Worm (Caenorhabditis elegans) whole organism, young adult: Measurements from ENCODE around the gene F20D6.10.

Experiments
- B0019.2 ChIP-seq: fragments of 200-800 bp; sonication (Bioruptor generic); conservative IDR thresholded peaks from 2 replicates; pipeline ENCODE4 v1.3.6; 2022; ENCODE audit warnings: missing genetic modification reagents, missing genetic modification characterization, missing compliant biosample characterization
- F23B12.7 ChIP-seq: sonication (generic microtip); optimal IDR thresholded peaks from 2 replicates; lab custom pipeline; 2017; ENCODE audit warnings: missing genetic modification characterization, mild to moderate bottlenecking, missing compliant biosample characterization, antibody characterized with exemption, moderate library complexity; ENCODE audit not compliant: insufficient read depth
- F37B4.10 ChIP-seq: fragments of 200-800 bp; sonication (Bioruptor generic); IDR thresholded peaks from 2 replicates; pipeline ENCODE4 v1.3.6; 2022; ENCODE audit warnings: missing genetic modification characterization, missing compliant biosample characterization
- F55B11.4 ChIP-seq: sonication (generic microtip); optimal IDR thresholded peaks from 2 replicates; lab custom pipeline; 2016; ENCODE audit warnings: missing compliant biosample characterization, missing genetic modification characterization, borderline replicate concordance; ENCODE audit not compliant: insufficient read depth
- F57C9.4 ChIP-seq: sonication (generic microtip); optimal IDR thresholded peaks from 2 replicates; lab custom pipeline; 2017; ENCODE audit warnings: mild to moderate bottlenecking, missing genetic modification characterization, missing compliant biosample characterization
- K11D2.4 ChIP-seq: fragments of 200-800 bp; sonication (Bioruptor generic); IDR thresholded peaks from 2 replicates; pipeline ENCODE4 v1.3.6; 2022; ENCODE audit warnings: missing genetic modification reagents, missing genetic modification characterization, missing compliant biosample characterization
- K12H6.12 ChIP-seq: fragments of 200-800 bp; sonication (Bioruptor generic); optimal IDR thresholded peaks from 2 replicates; lab custom pipeline; 2018; ENCODE audit warnings: mild to moderate bottlenecking, missing genetic modification characterization, missing compliant biosample characterization
- Y53F4B.3 ChIP-seq: fragments of 200-800 bp; sonication (Bioruptor generic); IDR thresholded peaks from 2 replicates; pipeline ENCODE4 v1.3.6; 2022; ENCODE audit warnings: missing genetic modification reagents, missing genetic modification characterization, missing compliant biosample characterization
- ZK185.1 ChIP-seq: sonication (generic microtip); optimal IDR thresholded peaks from 2 replicates; lab custom pipeline; 2016; ENCODE audit warnings: mild to moderate bottlenecking, missing genetic modification characterization, missing compliant biosample characterization; ENCODE audit not compliant: poor library complexity, severe bottlenecking
- atf-7 ChIP-seq: sonication (generic microtip); optimal IDR thresholded peaks from 2 replicates; lab custom pipeline; 2017; ENCODE audit warnings: mild to moderate bottlenecking, missing genetic modification characterization, missing compliant biosample characterization
- bed-2 ChIP-seq: fragments of 200-800 bp; sonication (Bioruptor generic); IDR thresholded peaks from 2 replicates; pipeline ENCODE4 v1.3.6; 2022; ENCODE audit warnings: missing genetic modification reagents, missing genetic modification characterization, missing compliant biosample characterization
- cebp-1 ChIP-seq, 2 experiments: fragments of 200-800 bp in 1 of 2; sonication (Bioruptor generic) in 1 of 2; sonication (generic microtip) in 1 of 2; IDR thresholded peaks in 1 of 2; optimal IDR thresholded peaks in 1 of 2; 2 replicates each; pipeline versions ENCODE4 v1.3.6 to Lab custom; 2017 to 2022; ENCODE audit warnings: missing compliant biosample characterization in 2 of 2, missing genetic modification characterization in 2 of 2, mild to moderate bottlenecking in 1 of 2, missing genetic modification reagents in 1 of 2, moderate library complexity in 1 of 2
- ceh-27 ChIP-seq: fragments of 200-800 bp; sonication (Bioruptor generic); optimal IDR thresholded peaks from 2 replicates; lab custom pipeline; 2018; ENCODE audit warnings: mild to moderate bottlenecking, missing genetic modification characterization, moderate library complexity, missing compliant biosample characterization
- ceh-40 ChIP-seq: fragments of 200-800 bp; sonication (Bioruptor generic); IDR thresholded peaks from 2 replicates; pipeline ENCODE4 v1.3.6; 2022; ENCODE audit warnings: missing genetic modification characterization, missing compliant biosample characterization
- die-1 ChIP-seq: sonication (generic microtip); optimal IDR thresholded peaks from 2 replicates; lab custom pipeline; 2016; ENCODE audit warnings: missing genotype, mild to moderate bottlenecking, missing genetic modification characterization, missing compliant biosample characterization
- egl-18 ChIP-seq: fragments of 200-800 bp; sonication (Bioruptor generic); IDR thresholded peaks from 2 replicates; pipeline ENCODE4 v1.3.6; 2022; ENCODE audit warnings: missing genetic modification reagents, missing genetic modification characterization, missing compliant biosample characterization
- egl-44 ChIP-seq: fragments of 200-800 bp; sonication (Bioruptor generic); IDR thresholded peaks from 2 replicates; pipeline ENCODE4 v1.3.6; 2022; ENCODE audit warnings: missing genetic modification reagents, missing genetic modification characterization, missing compliant biosample characterization
- egrh-3 ChIP-seq: fragments of 200-800 bp; sonication (Bioruptor generic); IDR thresholded peaks from 2 replicates; pipeline ENCODE4 v1.3.6; 2022; ENCODE audit warnings: missing genetic modification reagents, missing genetic modification characterization, missing compliant biosample characterization
- hsf-1 ChIP-seq: fragments of 200-800 bp; sonication (Bioruptor generic); IDR thresholded peaks from 2 replicates; pipeline ENCODE4 v1.3.6; 2022; ENCODE audit warnings: missing genetic modification reagents, missing genetic modification characterization, missing compliant biosample characterization
- let-607 ChIP-seq, 2 experiments: fragments of 200-800 bp in 1 of 2; sonication (Bioruptor generic) in 1 of 2; sonication (generic microtip) in 1 of 2; optimal IDR thresholded peaks; 2 replicates each; lab custom pipeline; 2016 to 2018; ENCODE audit warnings: mild to moderate bottlenecking in 2 of 2, missing compliant biosample characterization in 2 of 2, missing genetic modification characterization in 2 of 2, moderate library complexity in 2 of 2, missing genotype in 1 of 2
- lin-54 ChIP-seq: fragments of 200-800 bp; sonication (Bioruptor generic); optimal IDR thresholded peaks from 2 replicates; lab custom pipeline; 2018; ENCODE audit warnings: mild to moderate bottlenecking, missing genetic modification characterization, missing compliant biosample characterization
- lir-1 ChIP-seq: fragments of 200-800 bp; sonication (Bioruptor generic); conservative IDR thresholded peaks from 2 replicates; pipeline ENCODE4 v1.3.6; 2022; ENCODE audit warnings: missing genetic modification reagents, missing genetic modification characterization, missing compliant biosample characterization
- madf-3 ChIP-seq: fragments of 200-800 bp; sonication (Bioruptor generic); IDR thresholded peaks from 2 replicates; pipeline ENCODE4 v1.3.6; 2022; ENCODE audit warnings: missing genetic modification reagents, missing genetic modification characterization, missing compliant biosample characterization
- mxl-1 ChIP-seq: sonication (generic microtip); optimal IDR thresholded peaks from 2 replicates; lab custom pipeline; 2016; ENCODE audit warnings: missing genetic modification characterization, missing compliant biosample characterization
- nfyb-1 ChIP-seq: fragments of 200-800 bp; sonication (Bioruptor generic); IDR thresholded peaks from 2 replicates; pipeline ENCODE4 v1.3.6; 2022; ENCODE audit warnings: missing genetic modification reagents, missing genetic modification characterization, missing compliant biosample characterization
- nhr-80 ChIP-seq: sonication (generic microtip); optimal IDR thresholded peaks from 2 replicates; lab custom pipeline; 2016; ENCODE audit warnings: missing genetic modification characterization, missing compliant biosample characterization
- pha-4 ChIP-seq: fragments of 150-350 bp; sonication (generic microtip); optimal IDR thresholded peaks from 2 replicates; lab custom pipeline; 2014; ENCODE audit warnings: missing biosample characterization, missing genetic modification reagents, missing genetic modification characterization
- snpc-4 ChIP-seq, 5 experiments: fragments of 150-350 bp in 1 of 5; sonication (generic microtip) in 4 of 5; optimal IDR thresholded peaks; 2 replicates each; lab custom pipeline; 2014 to 2018; ENCODE audit warnings: missing genetic modification characterization in 5 of 5, missing biosample characterization in 3 of 5, antibody characterized with exemption in 2 of 5, mild to moderate bottlenecking in 2 of 5, missing compliant biosample characterization in 2 of 5, missing genotype in 2 of 5, moderate library complexity in 2 of 5, missing genetic modification reagents in 1 of 5
- zfh-2 ChIP-seq: fragments of 200-800 bp; sonication (Bioruptor generic); conservative IDR thresholded peaks from 2 replicates; pipeline ENCODE4 v1.3.6; 2022; ENCODE audit warnings: missing genetic modification reagents, missing genetic modification characterization, missing compliant biosample characterization
- ztf-18 ChIP-seq: sonication (generic microtip); optimal IDR thresholded peaks from 2 replicates; lab custom pipeline; 2016; ENCODE audit warnings: missing genotype, mild to moderate bottlenecking, missing genetic modification characterization, missing compliant biosample characterization
- ztf-28 ChIP-seq: fragments of 200-800 bp; sonication (Bioruptor generic); IDR thresholded peaks from 2 replicates; pipeline ENCODE4 v1.3.6; 2022; ENCODE audit warnings: missing genetic modification reagents, missing genetic modification characterization, missing compliant biosample characterization

F20D6.10 gene

ce11 chrV:8217661-8218265, 22.0 kb upstream of the F20D6.10 start, which contains the start of gene K07C11.8 (continued):
- TF ChIP-seq F57C9.4 (tag; lab: Kevin White, UChicago) (no peak), Y53F4B.3 (GFP tag; lab: Robert Waterston, UW) (no peak), egl-18 (GFP tag; lab: Robert Waterston, UW) (no peak), nfyb-1 (no peak), lin-54 (GFP tag; lab: Kevin White, UChicago) (no peak), egl-44 (GFP tag; lab: Robert Waterston, UW) (no peak)

ce11 chrV:8217118-8217517, 21.4 kb upstream of the F20D6.10 start:
- no peak for TF ChIP-seq snpc-4 (GFP tag; optimal IDR thresholded peaks at IDR 0.05; lab: Kevin White, UChicago)
- TF ChIP-seq snpc-4 (tag; optimal IDR thresholded peaks at IDR 0.05; lab: Kevin White, UChicago), result peak in 1 of 4 experiments; percentile 11
- no peak for TF ChIP-seq ZK185.1 (tag; lab: Kevin White, UChicago)
- TF ChIP-seq F37B4.10, result no peak
- TF ChIP-seq, all 124 proteins: peak for 1

- TF ChIP-seq ceh-40 (GFP tag; lab: Robert Waterston, UW) (no peak), cebp-1 (GFP tag; IDR thresholded peaks at IDR 0.05; lab: Robert Waterston, UW) (no peak), cebp-1 (tag; optimal IDR thresholded peaks at IDR 0.05; lab: Kevin White, UChicago) (peak; percentile 1), F37B4.10 (no peak), F55B11.4 (no peak), hsf-1 (GFP tag; lab: Robert Waterston, UW) (no peak)
Measured at ce11 chrV:8215158-8215557, 19.4 kb upstream of the F20D6.10 start.

- TF ChIP-seq die-1, result no peak
- no peak for TF ChIP-seq K11D2.4 (GFP tag; lab: Robert Waterston, UW)
- no peak for TF ChIP-seq pha-4
- TF ChIP-seq ceh-27 (GFP tag; lab: Kevin White, UChicago), result no peak
- TF ChIP-seq madf-3 (GFP tag; lab: Robert Waterston, UW), result no peak
- no peak for TF ChIP-seq lir-1 (GFP tag; lab: Robert Waterston, UW)
- TF ChIP-seq bed-2 (GFP tag; lab: Robert Waterston, UW), result no peak
- no peak for TF ChIP-seq mxl-1 (tag; lab: Kevin White, UChicago)
- no peak for TF ChIP-seq F23B12.7 (tag; lab: Kevin White, UChicago)
- no peak for TF ChIP-seq zfh-2
- no peak for TF ChIP-seq B0019.2 (GFP tag; lab: Robert Waterston, UW)
- TF ChIP-seq K12H6.12 (tag; lab: Kevin White, UChicago), result no peak
- TF ChIP-seq ztf-18, result no peak
- TF ChIP-seq atf-7 (tag; lab: Kevin White, UChicago), result no peak
- TF ChIP-seq ztf-28 (GFP tag; lab: Robert Waterston, UW), result no peak
- no peak for TF ChIP-seq let-607 (tag; optimal IDR thresholded peaks at IDR 0.05; lab: Kevin White, UChicago)
- TF ChIP-seq, all 124 proteins: peak for 0
Measured at ce11 chrV:8213868-8214267, 18.1 kb upstream of the F20D6.10 start, which contains the start of gene K07C11.7. Gene K07C11.7 (minus strand): TSS chrV:8213968.

- TF ChIP-seq nfyb-1, result no peak
- TF ChIP-seq nhr-80 (tag; lab: Kevin White, UChicago), result peak; percentile 67
- TF ChIP-seq egrh-3, result no peak
- TF ChIP-seq, all 124 proteins: peak for 1
Measured at ce11 chrV:8212816-8213215, 17.1 kb upstream of the F20D6.10 start.
